Fruit fly (Drosophila melanogaster) whole organism, embryonic: ENCODE measurements around the gene Trf4-1.

Source experiments
- Asciz ChIP-seq: fragments of 200-800 bp; sonication (Bioruptor generic); optimal IDR thresholded peaks from 2 replicates; lab custom pipeline; 2017; ENCODE audit warnings: missing biosample characterization, mild to moderate bottlenecking, missing genetic modification characterization, missing genetic modification reagents
- CG10267 ChIP-seq: fragments of 200-800 bp; sonication (Bioruptor generic); optimal IDR thresholded peaks from 2 replicates; lab custom pipeline; 2018; ENCODE audit warnings: missing biosample characterization, mild to moderate bottlenecking, missing genetic modification characterization, moderate library complexity
- CG10431 ChIP-seq: fragments of 200-800 bp; sonication (Bioruptor generic); optimal IDR thresholded peaks from 3 replicates; lab custom pipeline; 2018; ENCODE audit warnings: missing biosample characterization, mild to moderate bottlenecking, missing genetic modification characterization
- CG10462 ChIP-seq: fragments of 200-800 bp; sonication (Bioruptor generic); optimal IDR thresholded peaks from 2 replicates; lab custom pipeline; 2016; ENCODE audit warnings: missing biosample characterization, missing genetic modification characterization
- CG12104 ChIP-seq: fragments of 200-800 bp; sonication (Bioruptor generic); optimal IDR thresholded peaks from 3 replicates; lab custom pipeline; 2016; ENCODE audit warnings: missing biosample characterization, missing genetic modification characterization
- CG12744 ChIP-seq: fragments of 200-800 bp; sonication (Bioruptor generic); optimal IDR thresholded peaks from 2 replicates; lab custom pipeline; 2016; ENCODE audit warnings: missing biosample characterization, missing genetic modification characterization
- CG16779 ChIP-seq: fragments of 200-800 bp; sonication (Bioruptor generic); IDR thresholded peaks from 2 replicates; pipeline ENCODE4 v1.3.6; 2022; ENCODE audit warnings: missing biosample characterization, missing genetic modification characterization
- CG17359 ChIP-seq: fragments of 200-800 bp; sonication (Bioruptor generic); optimal IDR thresholded peaks from 3 replicates; lab custom pipeline; 2018; ENCODE audit warnings: missing biosample characterization, mild to moderate bottlenecking, missing genetic modification characterization, moderate library complexity
- CG18262 ChIP-seq: fragments of 200-800 bp; optimal IDR thresholded peaks from 3 replicates; lab custom pipeline; 2019; ENCODE audit warnings: missing biosample characterization, mild to moderate bottlenecking, missing genetic modification characterization, moderate library complexity
- CG2712 ChIP-seq: fragments of 200-800 bp; optimal IDR thresholded peaks from 3 replicates; lab custom pipeline; 2019; ENCODE audit warnings: missing biosample characterization, mild to moderate bottlenecking, missing genetic modification characterization, moderate library complexity
- CG33557 ChIP-seq: fragments of 200-800 bp; sonication (Bioruptor generic); optimal IDR thresholded peaks from 2 replicates; lab custom pipeline; 2019; ENCODE audit warnings: missing biosample characterization, mild to moderate bottlenecking, missing genetic modification characterization, moderate library complexity
- CG34376 ChIP-seq: fragments of 200-800 bp; sonication (Bioruptor generic); optimal IDR thresholded peaks from 2 replicates; lab custom pipeline; 2018; ENCODE audit warnings: missing biosample characterization, mild to moderate bottlenecking, missing genetic modification characterization
- CG4707 ChIP-seq: fragments of 200-800 bp; sonication (Bioruptor generic); optimal IDR thresholded peaks from 2 replicates; lab custom pipeline; 2018; ENCODE audit warnings: missing biosample characterization, mild to moderate bottlenecking, missing genetic modification characterization, moderate library complexity
- CG6272 ChIP-seq: fragments of 200-800 bp; sonication (Bioruptor generic); IDR thresholded peaks from 2 replicates; pipeline ENCODE4 v1.3.6; 2022; ENCODE audit warnings: missing biosample characterization, missing genetic modification characterization
- CG6654 ChIP-seq: fragments of 200-800 bp; sonication (Bioruptor generic); optimal IDR thresholded peaks from 2 replicates; lab custom pipeline; 2017; ENCODE audit warnings: missing biosample characterization, mild to moderate bottlenecking, missing genetic modification characterization
- CG7357 ChIP-seq: fragments of 200-800 bp; sonication (Bioruptor generic); IDR thresholded peaks from 3 replicates; pipeline ENCODE4 v1.3.6; 2022; ENCODE audit warnings: missing biosample characterization, missing genetic modification characterization
- CG7556 ChIP-seq: fragments of 200-800 bp; sonication (Bioruptor generic); optimal IDR thresholded peaks from 2 replicates; lab custom pipeline; 2017; ENCODE audit warnings: missing biosample characterization, mild to moderate bottlenecking, missing genetic modification characterization
- CG9727 ChIP-seq: fragments of 200-800 bp; sonication (Bioruptor generic); optimal IDR thresholded peaks from 3 replicates; lab custom pipeline; 2017; ENCODE audit warnings: missing biosample characterization, mild to moderate bottlenecking, missing genetic modification characterization
- CG9817 ChIP-seq: fragments of 200-800 bp; sonication (Bioruptor generic); optimal IDR thresholded peaks from 2 replicates; lab custom pipeline; 2018; ENCODE audit warnings: missing biosample characterization, mild to moderate bottlenecking, missing genetic modification characterization, moderate library complexity
- CTCF ChIP-seq: fragments of 200-800 bp; sonication (Bioruptor generic); optimal IDR thresholded peaks from 2 replicates; lab custom pipeline; 2017; ENCODE audit warnings: missing biosample characterization, mild to moderate bottlenecking, missing genetic modification characterization, moderate library complexity
- CkIIα-i1 ChIP-seq: fragments of 200-800 bp; sonication (Bioruptor generic); IDR thresholded peaks from 2 replicates; pipeline ENCODE4 v1.3.6; 2022; ENCODE audit warnings: missing biosample characterization, missing genetic modification characterization
- D ChIP-seq, 2 experiments: fragments of 200-800 bp in 1 of 2; fragments of >200 bp in 1 of 2; sonication (Bioruptor generic) in 1 of 2; optimal IDR thresholded peaks; 2 replicates in 1 of 2; 3 replicates in 1 of 2; lab custom pipeline; 2017; ENCODE audit warnings: mild to moderate bottlenecking in 1 of 2, missing biosample characterization in 1 of 2, missing genetic modification characterization in 1 of 2, missing genetic modification reagents in 1 of 2
- D19A ChIP-seq: fragments of 200-800 bp; optimal IDR thresholded peaks from 3 replicates; lab custom pipeline; 2019; ENCODE audit warnings: missing biosample characterization, mild to moderate bottlenecking, missing genetic modification characterization, moderate library complexity
- D19B ChIP-seq: fragments of 200-800 bp; sonication (Bioruptor generic); optimal IDR thresholded peaks from 2 replicates; lab custom pipeline; 2017; ENCODE audit warnings: missing biosample characterization, mild to moderate bottlenecking, missing genetic modification characterization
- Gsc ChIP-seq: fragments of 200-800 bp; sonication (Bioruptor generic); IDR thresholded peaks from 2 replicates; pipeline ENCODE4 v1.3.6; 2022; ENCODE audit warnings: missing biosample characterization, missing genetic modification characterization
- HLH54F ChIP-seq: fragments of 200-800 bp; sonication (Bioruptor generic); optimal IDR thresholded peaks from 3 replicates; lab custom pipeline; 2016; ENCODE audit warnings: missing biosample characterization, missing genetic modification characterization
- Med ChIP-seq: fragments of 200-800 bp; sonication (Bioruptor generic); peaks from one replicate; lab custom pipeline; 2016; ENCODE audit warnings: missing biosample characterization, missing genetic modification characterization, mild to moderate bottlenecking, inconsistent platforms, moderate library complexity
- PHDP ChIP-seq: fragments of 200-800 bp; sonication (Bioruptor generic); optimal IDR thresholded peaks from 3 replicates; lab custom pipeline; 2018; ENCODE audit warnings: missing biosample characterization, mild to moderate bottlenecking, missing genetic modification characterization, moderate library complexity
- Sox102F ChIP-seq: fragments of 200-800 bp; sonication (Bioruptor generic); optimal IDR thresholded peaks from 2 replicates; lab custom pipeline; 2018; ENCODE audit warnings: missing biosample characterization, mild to moderate bottlenecking, missing genetic modification characterization, moderate library complexity
- Spps ChIP-seq: fragments of 200-800 bp; sonication (Bioruptor generic); optimal IDR thresholded peaks from 2 replicates; lab custom pipeline; 2018; ENCODE audit warnings: missing biosample characterization, mild to moderate bottlenecking, missing genetic modification characterization
- amos ChIP-seq: fragments of 200-800 bp; sonication (Bioruptor generic); IDR thresholded peaks from 2 replicates; pipeline ENCODE4 v1.3.6; 2022; ENCODE audit warnings: missing biosample characterization, missing genetic modification characterization; ENCODE audit not compliant: partially characterized antibody
- az2 ChIP-seq: fragments of 200-800 bp; sonication (Bioruptor generic); optimal IDR thresholded peaks from 3 replicates; lab custom pipeline; 2016; ENCODE audit warnings: missing biosample characterization, missing genetic modification characterization
- bsh ChIP-seq, 2 experiments: fragments of 200-800 bp; sonication (Bioruptor generic); optimal IDR thresholded peaks; 2 replicates each; lab custom pipeline; 2017 to 2018; ENCODE audit warnings: mild to moderate bottlenecking in 2 of 2, missing biosample characterization in 2 of 2, missing genetic modification characterization in 2 of 2, moderate library complexity in 1 of 2
- exex ChIP-seq: fragments of 200-800 bp; sonication (Bioruptor generic); optimal IDR thresholded peaks from 4 replicates; lab custom pipeline; 2018; ENCODE audit warnings: missing biosample characterization, mild to moderate bottlenecking, missing genetic modification characterization, moderate library complexity
- gcm2 ChIP-seq: fragments of 200-800 bp; sonication (Bioruptor generic); optimal IDR thresholded peaks from 2 replicates; lab custom pipeline; 2016; ENCODE audit warnings: missing biosample characterization, missing genetic modification characterization
- kah ChIP-seq: fragments of 200-800 bp; sonication (Bioruptor generic); optimal IDR thresholded peaks from 2 replicates; lab custom pipeline; 2018; ENCODE audit warnings: missing biosample characterization, mild to moderate bottlenecking, missing genetic modification characterization
- lab ChIP-seq: fragments of 200-800 bp; sonication (Bioruptor generic); optimal IDR thresholded peaks from 3 replicates; lab custom pipeline; 2017; ENCODE audit warnings: missing biosample characterization, missing genetic modification characterization, mild to moderate bottlenecking, moderate library complexity, missing genetic modification reagents
- lbe ChIP-seq: fragments of 200-800 bp; sonication (Bioruptor generic); optimal IDR thresholded peaks from 2 replicates; lab custom pipeline; 2016; ENCODE audit warnings: missing biosample characterization, mild to moderate bottlenecking, missing genetic modification characterization
- luna ChIP-seq: fragments of 200-800 bp; sonication (Bioruptor generic); optimal IDR thresholded peaks from 2 replicates; lab custom pipeline; 2016; ENCODE audit warnings: missing biosample characterization, missing genetic modification characterization
- otp ChIP-seq: fragments of 200-800 bp; sonication (Bioruptor generic); IDR thresholded peaks from 3 replicates; pipeline ENCODE4, ENCODE4 v1.3.6; 2022; ENCODE audit warnings: missing biosample characterization, missing genetic modification characterization
- pita ChIP-seq: fragments of 200-800 bp; sonication (Bioruptor generic); optimal IDR thresholded peaks from 2 replicates; lab custom pipeline; 2017; ENCODE audit warnings: missing biosample characterization, mild to moderate bottlenecking, missing genetic modification characterization
- ranshi ChIP-seq: fragments of 200-800 bp; sonication (Bioruptor generic); IDR thresholded peaks from 2 replicates; pipeline ENCODE4 v1.3.6; 2022; ENCODE audit warnings: missing biosample characterization, missing genetic modification characterization
- sens ChIP-seq: fragments of 200-800 bp; sonication (Bioruptor generic); peaks from one replicate; lab custom pipeline; 2016; ENCODE audit warnings: missing biosample characterization, missing genetic modification characterization
- shn ChIP-seq: fragments of 200-800 bp; sonication (Bioruptor generic); optimal IDR thresholded peaks from 3 replicates; lab custom pipeline; 2016; ENCODE audit warnings: missing biosample characterization, missing genetic modification characterization
- sisA ChIP-seq: fragments of 200-800 bp; sonication (Bioruptor generic); IDR thresholded peaks from 2 replicates; pipeline ENCODE4 v1.3.6; 2022; ENCODE audit warnings: missing biosample characterization, missing genetic modification characterization
- tap ChIP-seq: fragments of 200-800 bp; optimal IDR thresholded peaks from 3 replicates; lab custom pipeline; 2019; ENCODE audit warnings: missing biosample characterization, mild to moderate bottlenecking, missing genetic modification characterization, moderate library complexity
- toy ChIP-seq: fragments of 200-800 bp; sonication (Bioruptor generic); IDR thresholded peaks from 2 replicates; pipeline ENCODE4 v1.3.6; 2022; ENCODE audit warnings: missing biosample characterization, missing genetic modification characterization
- ttk ChIP-seq: fragments of 200-800 bp; sonication (Bioruptor generic); IDR thresholded peaks from 2 replicates; pipeline ENCODE4 v2.1.2; 2022; ENCODE audit warnings: missing biosample characterization, missing genetic modification characterization
- tup ChIP-seq: fragments of 200-800 bp; sonication (Bioruptor generic); optimal IDR thresholded peaks from 2 replicates; lab custom pipeline; 2016; ENCODE audit warnings: missing biosample characterization, mild to moderate bottlenecking, missing genetic modification characterization, moderate library complexity
- unpg ChIP-seq: fragments of 200-800 bp; sonication (Bioruptor generic); optimal IDR thresholded peaks from 3 replicates; lab custom pipeline; 2018; ENCODE audit warnings: missing biosample characterization, mild to moderate bottlenecking, missing genetic modification characterization, moderate library complexity
- vnd ChIP-seq: fragments of 200-800 bp; sonication (Bioruptor generic); IDR thresholded peaks from 3 replicates; pipeline ENCODE4 v1.3.6; 2022; ENCODE audit warnings: missing biosample characterization, missing genetic modification characterization; ENCODE audit not compliant: partially characterized antibody

Gene Trf4-1

DNA sequence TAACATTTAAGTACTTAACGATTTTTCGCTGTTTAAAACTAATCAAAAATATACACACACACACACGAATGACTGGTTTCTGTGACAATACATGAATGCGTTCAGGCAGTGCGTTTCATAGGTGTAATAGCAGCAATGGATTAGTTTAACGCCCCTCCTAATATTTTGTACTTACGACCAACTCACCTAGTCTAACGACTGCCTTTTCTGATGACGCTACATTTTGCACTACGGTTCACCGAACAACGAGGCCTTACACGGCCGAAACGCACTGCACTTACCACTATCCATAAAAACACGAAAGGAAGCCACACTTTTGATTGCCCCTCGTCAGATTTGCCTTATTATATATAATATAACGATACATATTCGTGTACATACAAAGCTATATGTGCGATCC, 41.0 kb downstream of the Trf4-1 start (continued):
- TF ChIP-seq D19B (GFP tag; lab: Kevin White, UChicago), result no peak
- TF ChIP-seq CG9817 (tag; lab: Kevin White, UChicago), result peak; percentile 16
- no peak for TF ChIP-seq Asciz (GFP tag; lab: Kevin White, UChicago)
- TF ChIP-seq PHDP (tag; lab: Kevin White, UChicago), result no peak
- TF ChIP-seq tap (tag; lab: Kevin White, UChicago), result no peak
- no peak for TF ChIP-seq Gsc (GFP tag; lab: Robert Waterston, UW)
- no peak for TF ChIP-seq CTCF
- no peak for TF ChIP-seq CG7556 (GFP tag; lab: Kevin White, UChicago)
- peak; percentile 89 for TF ChIP-seq Med
- TF ChIP-seq CG18262, result peak; percentile 40
- no peak for TF ChIP-seq CG10431
- TF ChIP-seq CG2712, result peak; percentile 44
- peak; percentile 36; the same call in 1 of the 3 replicates for TF ChIP-seq CG7357 (GFP tag; lab: Robert Waterston, UW)
- no peak for TF ChIP-seq CG4707
- peak; percentile 39 for TF ChIP-seq az2 (GFP tag; lab: Kevin White, UChicago)
- TF ChIP-seq CG12104 (GFP tag; lab: Kevin White, UChicago), result no peak
- TF ChIP-seq CG10267, result no peak
- TF ChIP-seq CG10462 (GFP tag; lab: Kevin White, UChicago), result no peak
- no peak for TF ChIP-seq tup (GFP tag; lab: Kevin White, UChicago)
- no peak for TF ChIP-seq vnd (GFP tag; lab: Robert Waterston, UW)
- no peak for TF ChIP-seq CG33557 (GFP tag; lab: Kevin White, UChicago)
- TF ChIP-seq Sox102F (GFP tag; lab: Kevin White, UChicago), result no peak
- no peak for TF ChIP-seq unpg (GFP tag; lab: Kevin White, UChicago)
- no peak for TF ChIP-seq exex
- no peak for TF ChIP-seq CG6654 (GFP tag; lab: Kevin White, UChicago)
- peak; percentile 39; the same call in 1 of the 2 replicates for TF ChIP-seq sisA (GFP tag; lab: Robert Waterston, UW)
- TF ChIP-seq D (optimal IDR thresholded peaks at IDR 0.05; lab: Kevin White, UChicago), result no peak
- no peak for TF ChIP-seq D (GFP tag; optimal IDR thresholded peaks at IDR 0.05; lab: Kevin White, UChicago)
- TF ChIP-seq CkIIα-i1 (GFP tag; lab: Robert Waterston, UW), result no peak
- TF ChIP-seq CG9727 (GFP tag; lab: Kevin White, UChicago), result peak; percentile 22
- no peak for TF ChIP-seq pita
- TF ChIP-seq CG16779 (GFP tag; lab: Robert Waterston, UW), result no peak
- TF ChIP-seq CG17359 (tag; lab: Kevin White, UChicago), result peak; percentile 37
- TF ChIP-seq ttk (GFP tag; lab: Robert Waterston, UW), result no peak
- no peak for TF ChIP-seq CG34376 (GFP tag; lab: Kevin White, UChicago)
- TF ChIP-seq amos (GFP tag; lab: Robert Waterston, UW), result no peak
- no peak for TF ChIP-seq gcm2 (GFP tag; lab: Kevin White, UChicago)
- TF ChIP-seq luna (GFP tag; lab: Kevin White, UChicago), result no peak
- TF ChIP-seq lab, result no peak
- TF ChIP-seq otp (GFP tag; lab: Robert Waterston, UW), result 0 out of 3 replicates have a peak, but pooled peaks have one; percentile 44
- peak; percentile 11 for TF ChIP-seq lbe
- peak in 1 of 2 experiments; percentile 53 for TF ChIP-seq bsh (GFP tag; optimal IDR thresholded peaks at IDR 0.05; lab: Kevin White, UChicago)
- no peak for TF ChIP-seq toy (GFP tag; lab: Robert Waterston, UW)
- no peak for TF ChIP-seq D19A (tag; lab: Kevin White, UChicago)
- no peak for TF ChIP-seq CG6272 (GFP tag; lab: Robert Waterston, UW)
- no peak for TF ChIP-seq Spps (tag; lab: Kevin White, UChicago)
- no peak for TF ChIP-seq shn
- peak; percentile 68 for TF ChIP-seq sens (GFP tag; lab: Kevin White, UChicago)
- TF ChIP-seq kah (GFP tag; lab: Kevin White, UChicago), result no peak
- peak; percentile 4 for TF ChIP-seq HLH54F
- 0 out of 2 replicates have a peak, but pooled peaks have one; percentile 30 for TF ChIP-seq ranshi (GFP tag; lab: Robert Waterston, UW)
- no peak for TF ChIP-seq CG12744 (GFP tag; lab: Kevin White, UChicago)
